Fruit fly (Drosophila melanogaster) whole organism, embryonic: ENCODE data around the gene CG7335.

Source experiments
- Adf1 ChIP-seq: fragments of 200-800 bp; sonication (Bioruptor generic); IDR thresholded peaks from 2 replicates; pipeline ENCODE4 v1.3.6; 2022; ENCODE audit warnings: missing biosample characterization, missing genetic modification characterization
- Antp ChIP-seq: fragments of 200-800 bp; sonication (Bioruptor generic); optimal IDR thresholded peaks from 3 replicates; lab custom pipeline; 2016; ENCODE audit warnings: missing biosample characterization, missing genetic modification characterization
- C15 ChIP-seq: fragments of 200-800 bp; sonication (Bioruptor generic); IDR thresholded peaks from 3 replicates; pipeline ENCODE4 v1.3.6; 2022; ENCODE audit warnings: missing biosample characterization, missing genetic modification characterization
- CG10274 ChIP-seq: fragments of 200-800 bp; sonication (Bioruptor generic); optimal IDR thresholded peaks from 3 replicates; lab custom pipeline; 2017; ENCODE audit warnings: missing biosample characterization, mild to moderate bottlenecking, missing genetic modification characterization
- CG10321 ChIP-seq: fragments of 200-800 bp; sonication (Bioruptor generic); IDR thresholded peaks from 2 replicates; pipeline ENCODE4 v1.3.6; 2022; ENCODE audit warnings: missing biosample characterization, missing genetic modification characterization
- CG11398 ChIP-seq: fragments of 200-800 bp; sonication (Bioruptor generic); optimal IDR thresholded peaks from 2 replicates; lab custom pipeline; 2016; ENCODE audit warnings: missing biosample characterization, missing genetic modification characterization
- CG12942 ChIP-seq: fragments of 200-800 bp; sonication (Bioruptor generic); optimal IDR thresholded peaks from 3 replicates; lab custom pipeline; 2016; ENCODE audit warnings: missing biosample characterization, missing genetic modification characterization
- CG17328 ChIP-seq: fragments of 200-800 bp; sonication (Bioruptor generic); IDR thresholded peaks from 2 replicates; pipeline ENCODE4 v1.3.6; 2022; ENCODE audit warnings: missing biosample characterization, missing genetic modification characterization
- CG32772 ChIP-seq: fragments of 200-800 bp; sonication (Bioruptor generic); IDR thresholded peaks from 2 replicates; pipeline ENCODE4 v1.3.6; 2022; ENCODE audit warnings: missing biosample characterization, missing genetic modification characterization
- CG3281 ChIP-seq: fragments of 200-800 bp; sonication (Bioruptor generic); optimal IDR thresholded peaks from 3 replicates; lab custom pipeline; 2017; ENCODE audit warnings: missing biosample characterization, mild to moderate bottlenecking, missing genetic modification characterization
- CG34224 ChIP-seq: fragments of 200-800 bp; sonication (Bioruptor generic); IDR thresholded peaks from 3 replicates; pipeline ENCODE4 v1.3.6; 2022; ENCODE audit warnings: missing biosample characterization, missing genetic modification characterization; ENCODE audit not compliant: partially characterized antibody
- CG4328 ChIP-seq: fragments of 200-800 bp; sonication (Bioruptor generic); optimal IDR thresholded peaks from 3 replicates; lab custom pipeline; 2017; ENCODE audit warnings: missing biosample characterization, missing genetic modification reagents, missing genetic modification characterization
- CG5953 ChIP-seq: fragments of 200-800 bp; sonication (Bioruptor generic); IDR thresholded peaks from 2 replicates; pipeline ENCODE4 v1.3.6; 2022; ENCODE audit warnings: missing biosample characterization, missing genetic modification characterization
- CG6175 ChIP-seq: fragments of 200-800 bp; sonication (Bioruptor generic); IDR thresholded peaks from 3 replicates; pipeline ENCODE4 v1.3.6; 2022; ENCODE audit warnings: missing biosample characterization, missing genetic modification characterization
- CG7357 ChIP-seq: fragments of 200-800 bp; sonication (Bioruptor generic); IDR thresholded peaks from 3 replicates; pipeline ENCODE4 v1.3.6; 2022; ENCODE audit warnings: missing biosample characterization, missing genetic modification characterization
- CG7372 ChIP-seq: fragments of 200-800 bp; sonication (Bioruptor generic); IDR thresholded peaks from 2 replicates; pipeline ENCODE4 v1.3.6; 2022; ENCODE audit warnings: missing biosample characterization, missing genetic modification characterization
- CG9437 ChIP-seq: fragments of 200-800 bp; sonication (Bioruptor generic); optimal IDR thresholded peaks from 2 replicates; lab custom pipeline; 2018; ENCODE audit warnings: missing biosample characterization, mild to moderate bottlenecking, missing genetic modification characterization
- CTCF ChIP-seq: fragments of 200-800 bp; sonication (Bioruptor generic); optimal IDR thresholded peaks from 2 replicates; lab custom pipeline; 2017; ENCODE audit warnings: missing biosample characterization, mild to moderate bottlenecking, missing genetic modification characterization, moderate library complexity
- CoRest ChIP-seq: fragments of 200-800 bp; sonication (Bioruptor generic); optimal IDR thresholded peaks from 3 replicates; lab custom pipeline; 2018; ENCODE audit warnings: missing biosample characterization, mild to moderate bottlenecking, missing genetic modification characterization, moderate library complexity
- D19A ChIP-seq: fragments of 200-800 bp; optimal IDR thresholded peaks from 3 replicates; lab custom pipeline; 2019; ENCODE audit warnings: missing biosample characterization, mild to moderate bottlenecking, missing genetic modification characterization, moderate library complexity
- Dll ChIP-seq: fragments of 200-800 bp; sonication (Bioruptor generic); IDR thresholded peaks from 4 replicates; pipeline ENCODE4 v1.3.6; 2022; ENCODE audit warnings: missing biosample characterization, missing genetic modification characterization; ENCODE audit not compliant: partially characterized antibody
- Doc3 ChIP-seq: fragments of 200-800 bp; sonication (Bioruptor generic); IDR thresholded peaks from 3 replicates; pipeline ENCODE4 v1.3.6; 2022; ENCODE audit warnings: missing biosample characterization, missing genetic modification characterization; ENCODE audit not compliant: partially characterized antibody
- ERR ChIP-seq: fragments of 200-800 bp; sonication (Bioruptor generic); optimal IDR thresholded peaks from 2 replicates; lab custom pipeline; 2016; ENCODE audit warnings: missing biosample characterization, missing genetic modification characterization
- Ets65A ChIP-seq: fragments of 200-800 bp; sonication (Bioruptor generic); peaks from one replicate; lab custom pipeline; 2016; ENCODE audit warnings: missing biosample characterization, missing genetic modification characterization
- H15 ChIP-seq: fragments of 200-800 bp; sonication (Bioruptor generic); IDR thresholded peaks from 3 replicates; pipeline ENCODE4 v1.3.6; 2022; ENCODE audit warnings: missing biosample characterization, missing genetic modification characterization
- H2.0 ChIP-seq: fragments of 200-800 bp; sonication (Bioruptor generic); IDR thresholded peaks from 2 replicates; pipeline ENCODE4 v1.3.6; 2022; ENCODE audit warnings: missing biosample characterization, missing genetic modification characterization
- Hsf ChIP-seq: fragments of 200-800 bp; sonication (Bioruptor generic); optimal IDR thresholded peaks from 3 replicates; lab custom pipeline; 2016; ENCODE audit warnings: missing biosample characterization, missing genetic modification characterization
- Jarid2 ChIP-seq: fragments of 200-800 bp; sonication (Bioruptor generic); optimal IDR thresholded peaks from 3 replicates; lab custom pipeline; 2017; ENCODE audit warnings: mild to moderate bottlenecking, missing biosample characterization, missing genetic modification reagents, missing genetic modification characterization
- Max ChIP-seq: fragments of 200-800 bp; sonication (Bioruptor generic); optimal IDR thresholded peaks from 2 replicates; lab custom pipeline; 2016; ENCODE audit warnings: missing biosample characterization, mild to moderate bottlenecking, missing genetic modification characterization
- Ravus ChIP-seq: fragments of 200-800 bp; sonication (Bioruptor generic); IDR thresholded peaks from 2 replicates; pipeline ENCODE4 v1.3.6; 2022; ENCODE audit warnings: missing biosample characterization, missing genetic modification characterization
- Sox100B ChIP-seq: fragments of 200-800 bp; sonication (Bioruptor generic); optimal IDR thresholded peaks from 3 replicates; lab custom pipeline; 2018; ENCODE audit warnings: missing biosample characterization, mild to moderate bottlenecking, missing genetic modification characterization
- Tbp ChIP-seq: fragments of >200 bp; optimal IDR thresholded peaks from 2 replicates; lab custom pipeline; 2018; ENCODE audit warnings: missing biosample characterization, missing genetic modification characterization
- Trl ChIP-seq, 3 experiments: fragments of >200 bp in 2 of 3; fragments of 200-800 bp in 1 of 3; sonication (Bioruptor generic) in 1 of 3; optimal IDR thresholded peaks; 2 replicates in 1 of 3; 3 replicates in 2 of 3; lab custom pipeline; 2016 to 2017; ENCODE audit warnings: missing biosample characterization in 1 of 3, missing genetic modification characterization in 1 of 3
- ato ChIP-seq: fragments of 200-800 bp; sonication (Bioruptor generic); IDR thresholded peaks from 2 replicates; pipeline ENCODE4 v1.3.6; 2022; ENCODE audit warnings: missing biosample characterization, missing genetic modification characterization; ENCODE audit not compliant: partially characterized antibody
- chm ChIP-seq: fragments of 200-800 bp; sonication (Bioruptor generic); IDR thresholded peaks from 2 replicates; pipeline ENCODE4 v1.3.6; 2022; ENCODE audit warnings: missing biosample characterization, missing genetic modification characterization
- eyg ChIP-seq: fragments of 200-800 bp; sonication (Bioruptor generic); optimal IDR thresholded peaks from 3 replicates; lab custom pipeline; 2016; ENCODE audit warnings: missing biosample characterization, missing genetic modification characterization
- fd102C ChIP-seq: fragments of 200-800 bp; sonication (Bioruptor generic); optimal IDR thresholded peaks from 2 replicates; lab custom pipeline; 2018; ENCODE audit warnings: missing biosample characterization, mild to moderate bottlenecking, missing genetic modification characterization, moderate library complexity
- fru ChIP-seq: fragments of >200 bp; optimal IDR thresholded peaks from 2 replicates; lab custom pipeline; 2017
- gsb-n ChIP-seq: fragments of 200-800 bp; sonication (Bioruptor generic); optimal IDR thresholded peaks from 3 replicates; lab custom pipeline; 2018; ENCODE audit warnings: missing biosample characterization, mild to moderate bottlenecking, missing genetic modification characterization
- gt ChIP-seq: fragments of 200-800 bp; sonication (Bioruptor generic); IDR thresholded peaks from 2 replicates; pipeline ENCODE4 v1.3.6; 2022; ENCODE audit warnings: missing biosample characterization, missing genetic modification characterization
- hkb ChIP-seq, 2 experiments: fragments of 200-800 bp in 1 of 2; fragments of >200 bp in 1 of 2; sonication (Bioruptor generic) in 1 of 2; IDR thresholded peaks in 1 of 2; optimal IDR thresholded peaks in 1 of 2; 2 replicates each; pipeline versions ENCODE4 v1.3.6 to Lab custom; 2017 to 2022; ENCODE audit warnings: missing biosample characterization in 1 of 2, missing genetic modification characterization in 1 of 2
- knrl ChIP-seq: fragments of 200-800 bp; sonication (Bioruptor generic); IDR thresholded peaks from 3 replicates; pipeline ENCODE4 v1.3.6; 2022; ENCODE audit warnings: missing biosample characterization, missing genetic modification characterization; ENCODE audit not compliant: partially characterized antibody
- nau ChIP-seq: fragments of 200-800 bp; sonication (Bioruptor generic); optimal IDR thresholded peaks from 3 replicates; lab custom pipeline; 2017; ENCODE audit warnings: missing biosample characterization, mild to moderate bottlenecking, missing genetic modification characterization, missing genetic modification reagents
- prd ChIP-seq, 3 experiments: fragments of >200 bp in 2 of 3; fragments of 200-800 bp in 1 of 3; sonication (Bioruptor generic) in 1 of 3; optimal IDR thresholded peaks in 2 of 3; IDR thresholded peaks in 1 of 3; 2 replicates in 2 of 3; 3 replicates in 1 of 3; pipeline versions ENCODE4 v1.3.6 to Lab custom; 2017 to 2022; ENCODE audit warnings: missing biosample characterization in 1 of 3, missing genetic modification characterization in 1 of 3
- row ChIP-seq: fragments of 200-800 bp; sonication (Bioruptor generic); IDR thresholded peaks from 3 replicates; pipeline ENCODE4 v1.3.6; 2022; ENCODE audit warnings: missing biosample characterization, missing genetic modification characterization
- sisA ChIP-seq: fragments of 200-800 bp; sonication (Bioruptor generic); IDR thresholded peaks from 2 replicates; pipeline ENCODE4 v1.3.6; 2022; ENCODE audit warnings: missing biosample characterization, missing genetic modification characterization
- sna ChIP-seq: fragments of 200-800 bp; sonication (Bioruptor generic); IDR thresholded peaks from 2 replicates; pipeline ENCODE4 v1.3.6; 2022; ENCODE audit warnings: missing biosample characterization, missing genetic modification characterization; ENCODE audit not compliant: partially characterized antibody
- stwl ChIP-seq: fragments of 200-800 bp; sonication (Bioruptor generic); optimal IDR thresholded peaks from 3 replicates; lab custom pipeline; 2018; ENCODE audit warnings: missing biosample characterization, mild to moderate bottlenecking, missing genetic modification characterization, moderate library complexity
- toy ChIP-seq: fragments of 200-800 bp; sonication (Bioruptor generic); IDR thresholded peaks from 2 replicates; pipeline ENCODE4 v1.3.6; 2022; ENCODE audit warnings: missing biosample characterization, missing genetic modification characterization
- trh ChIP-seq: fragments of 200-800 bp; sonication (Bioruptor generic); optimal IDR thresholded peaks from 2 replicates; lab custom pipeline; 2016; ENCODE audit warnings: missing biosample characterization, missing genetic modification characterization

CG7335 gene

dm6 chr3L:20103777-20104542 is 29.1 kb downstream of the CG7335 start, which contains the start of gene CG14186:
Gene CG14186, minus strand, starts transcription at chr3L:20103827.
- TF ChIP-seq C15 = no peak
- TF ChIP-seq trh = no peak
- TF ChIP-seq H15 (GFP tag; lab: Robert Waterston, UW) = no peak
- no peak for TF ChIP-seq Ets65A (GFP tag; lab: Kevin White, UChicago)
- peak; percentile 26 to 48 for TF ChIP-seq Trl (optimal IDR thresholded peaks at IDR 0.05; lab: Kevin White, UChicago)
- no peak for TF ChIP-seq Trl (GFP tag; optimal IDR thresholded peaks at IDR 0.05; lab: Kevin White, UChicago)
- TF ChIP-seq Max (GFP tag; lab: Kevin White, UChicago) = no peak
- no peak for TF ChIP-seq Doc3 (GFP tag; lab: Robert Waterston, UW)
- TF ChIP-seq eyg = no peak
- TF ChIP-seq chm (GFP tag; lab: Robert Waterston, UW) = no peak
- TF ChIP-seq CG3281 (GFP tag; lab: Kevin White, UChicago) = no peak
- no peak for TF ChIP-seq CG10274
- TF ChIP-seq toy = no peak
- no peak for TF ChIP-seq Antp (GFP tag; lab: Kevin White, UChicago)
- TF ChIP-seq gt (GFP tag; lab: Robert Waterston, UW) = no peak
- TF ChIP-seq Hsf = no peak
- no peak for TF ChIP-seq CG11398 (GFP tag; lab: Kevin White, UChicago)
- no peak for TF ChIP-seq fru (lab: Kevin White, UChicago)
- TF ChIP-seq Jarid2 (GFP tag; lab: Kevin White, UChicago) = no peak
- TF ChIP-seq Ravus (GFP tag; lab: Robert Waterston, UW) = no peak
- no peak for TF ChIP-seq ERR (GFP tag; lab: Kevin White, UChicago)
- no peak for TF ChIP-seq CG32772
- peak; percentile 23 for TF ChIP-seq hkb (optimal IDR thresholded peaks at IDR 0.05; lab: Kevin White, UChicago)
- TF ChIP-seq hkb (GFP tag; IDR thresholded peaks at IDR 0.05; lab: Robert Waterston, UW) = no peak
- TF ChIP-seq D19A (tag; lab: Kevin White, UChicago) = no peak
- peak; percentile 17 for TF ChIP-seq CoRest (tag; lab: Kevin White, UChicago)
- TF ChIP-seq CG5953 (GFP tag; lab: Robert Waterston, UW) = no peak
- TF ChIP-seq CG4328 (GFP tag; lab: Kevin White, UChicago) = no peak
- TF ChIP-seq CG34224 (GFP tag; lab: Robert Waterston, UW) = no peak
- TF ChIP-seq H2.0 (GFP tag; lab: Robert Waterston, UW) = no peak
- no peak for TF ChIP-seq CG10321 (GFP tag; lab: Robert Waterston, UW)
- TF ChIP-seq Adf1 (GFP tag; lab: Robert Waterston, UW) = peak; percentile 89
- no peak for TF ChIP-seq row (GFP tag; lab: Robert Waterston, UW)
- no peak for TF ChIP-seq fd102C
- peak; percentile 24 for TF ChIP-seq CG9437 (GFP tag; lab: Kevin White, UChicago)
- no peak for TF ChIP-seq CG17328 (GFP tag; lab: Robert Waterston, UW)
- TF ChIP-seq ato (GFP tag; lab: Robert Waterston, UW) = no peak
- TF ChIP-seq CG7357 (GFP tag; lab: Robert Waterston, UW) = no peak
- no peak for TF ChIP-seq CG12942 (GFP tag; lab: Kevin White, UChicago)
- TF ChIP-seq Dll (GFP tag; lab: Robert Waterston, UW) = no peak
- no peak for TF ChIP-seq CG6175 (GFP tag; lab: Robert Waterston, UW)
- no peak for TF ChIP-seq sisA (GFP tag; lab: Robert Waterston, UW)
- no peak for TF ChIP-seq Tbp (GFP tag; lab: Kevin White, UChicago)
- peak; percentile 85 for TF ChIP-seq CTCF (GFP tag; lab: Kevin White, UChicago)
- no peak for TF ChIP-seq Sox100B (GFP tag; lab: Kevin White, UChicago)
- TF ChIP-seq prd (optimal IDR thresholded peaks at IDR 0.05; lab: Kevin White, UChicago) = peak in 1 of 2 experiments; percentile 61
- no peak for TF ChIP-seq prd (GFP tag; IDR thresholded peaks at IDR 0.05; lab: Robert Waterston, UW)
- no peak for TF ChIP-seq CG7372
- no peak for TF ChIP-seq gsb-n (tag; lab: Kevin White, UChicago)
- peak; percentile 60 for TF ChIP-seq knrl (GFP tag; lab: Robert Waterston, UW)
- TF ChIP-seq sna (GFP tag; lab: Robert Waterston, UW) = no peak
- TF ChIP-seq stwl (tag; lab: Kevin White, UChicago) = peak; percentile 14
- no peak for TF ChIP-seq nau
